Worm (Caenorhabditis elegans): ENCODE data around the gene decr-1.2.

Gene decr-1.2

ce11 chrII:8562002-8562401, 16.6 kb downstream of the decr-1.2 start, which contains the start of gene F54C9.14:
F54C9.14 (plus strand) TSS chrII:8562302.
- TF ChIP-seq tbx-11 (GFP tag; IDR thresholded peaks at IDR 0.05), result no peak
- no peak for TF ChIP-seq aly-1 (tag; optimal IDR thresholded peaks at IDR 0.05)
- no peak for TF ChIP-seq sea-1 (GFP tag; conservative IDR thresholded peaks at IDR 0.05)
- TF ChIP-seq hmg-4 (GFP tag; optimal IDR thresholded peaks at IDR 0.05), result no peak
- TF ChIP-seq pes-1 (GFP tag; IDR thresholded peaks at IDR 0.05), result no peak
- no peak for TF ChIP-seq flt-1 (GFP tag; IDR thresholded peaks at IDR 0.05)
- TF ChIP-seq ets-7 (tag; optimal IDR thresholded peaks at IDR 0.05), result no peak

ce11 chrII:8566039-8566438, 20.6 kb downstream of the decr-1.2 start, which contains the start of gene stc-1:
stc-1 (minus strand) TSS chrII:8566139.
- TF ChIP-seq F13C5.2 (tag; optimal IDR thresholded peaks at IDR 0.05), result no peak
- no peak for TF ChIP-seq ceh-13 (GFP tag; optimal IDR thresholded peaks at IDR 0.05)
- no peak for TF ChIP-seq hnd-1 (tag; optimal IDR thresholded peaks at IDR 0.05)
- no peak for TF ChIP-seq ets-7 (tag; optimal IDR thresholded peaks at IDR 0.05)
- no peak for TF ChIP-seq flt-1 (GFP tag; IDR thresholded peaks at IDR 0.05)
- no peak for TF ChIP-seq tbx-37 (GFP tag; conservative IDR thresholded peaks at IDR 0.05)

- TF ChIP-seq ceh-13 (GFP tag; optimal IDR thresholded peaks at IDR 0.05) (no peak), tbx-37 (GFP tag; conservative IDR thresholded peaks at IDR 0.05) (no peak), aly-1 (tag; optimal IDR thresholded peaks at IDR 0.05) (no peak), tra-4 (tag; optimal IDR thresholded peaks at IDR 0.05) (no peak)
Observed at ce11 chrII:8566806-8567266, 21.4 kb downstream of the decr-1.2 start, which contains the start of gene F54C9.3. F54C9.3 (minus strand) TSS chrII:8566856.

DNA sequence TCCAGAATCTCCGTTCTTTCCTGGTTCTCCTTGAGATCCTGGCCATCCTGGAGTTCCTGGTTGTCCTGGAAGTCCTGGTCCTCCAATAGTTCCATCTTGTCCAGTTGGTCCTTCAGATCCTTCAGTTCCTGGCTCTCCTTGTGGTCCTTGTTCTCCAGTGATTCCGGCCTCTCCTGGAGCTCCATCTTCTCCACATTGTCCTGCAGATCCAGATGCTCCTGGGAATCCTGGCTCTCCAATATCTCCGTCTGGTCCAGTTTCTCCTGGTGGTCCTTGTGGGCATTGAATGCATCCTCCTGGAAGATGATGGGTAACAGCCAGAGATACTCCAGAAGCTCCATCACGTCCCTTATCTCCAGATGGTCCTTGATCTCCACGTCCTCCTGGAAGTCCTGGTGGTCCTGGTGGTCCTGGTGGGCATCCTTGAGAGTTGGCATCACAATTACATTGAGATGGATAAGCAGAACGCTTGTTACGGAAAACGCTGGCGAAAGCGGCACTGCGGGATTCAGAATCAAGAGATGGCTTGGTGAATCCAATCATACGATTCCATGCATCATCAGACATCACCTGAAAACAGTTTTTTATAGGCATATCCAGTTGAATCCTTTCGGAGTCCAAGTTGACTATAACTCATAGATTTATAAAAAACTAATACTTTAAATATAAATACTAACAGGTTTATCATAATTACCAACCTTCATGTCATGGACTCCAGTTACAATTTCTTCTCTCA, 23.0 kb downstream of the decr-1.2 start:
- TF ChIP-seq hnd-1 (tag; optimal IDR thresholded peaks at IDR 0.05) (no peak), sea-1 (GFP tag; conservative IDR thresholded peaks at IDR 0.05) (0 out of 2 replicates have a peak, but pooled peaks have one; percentile 30)

DNA sequence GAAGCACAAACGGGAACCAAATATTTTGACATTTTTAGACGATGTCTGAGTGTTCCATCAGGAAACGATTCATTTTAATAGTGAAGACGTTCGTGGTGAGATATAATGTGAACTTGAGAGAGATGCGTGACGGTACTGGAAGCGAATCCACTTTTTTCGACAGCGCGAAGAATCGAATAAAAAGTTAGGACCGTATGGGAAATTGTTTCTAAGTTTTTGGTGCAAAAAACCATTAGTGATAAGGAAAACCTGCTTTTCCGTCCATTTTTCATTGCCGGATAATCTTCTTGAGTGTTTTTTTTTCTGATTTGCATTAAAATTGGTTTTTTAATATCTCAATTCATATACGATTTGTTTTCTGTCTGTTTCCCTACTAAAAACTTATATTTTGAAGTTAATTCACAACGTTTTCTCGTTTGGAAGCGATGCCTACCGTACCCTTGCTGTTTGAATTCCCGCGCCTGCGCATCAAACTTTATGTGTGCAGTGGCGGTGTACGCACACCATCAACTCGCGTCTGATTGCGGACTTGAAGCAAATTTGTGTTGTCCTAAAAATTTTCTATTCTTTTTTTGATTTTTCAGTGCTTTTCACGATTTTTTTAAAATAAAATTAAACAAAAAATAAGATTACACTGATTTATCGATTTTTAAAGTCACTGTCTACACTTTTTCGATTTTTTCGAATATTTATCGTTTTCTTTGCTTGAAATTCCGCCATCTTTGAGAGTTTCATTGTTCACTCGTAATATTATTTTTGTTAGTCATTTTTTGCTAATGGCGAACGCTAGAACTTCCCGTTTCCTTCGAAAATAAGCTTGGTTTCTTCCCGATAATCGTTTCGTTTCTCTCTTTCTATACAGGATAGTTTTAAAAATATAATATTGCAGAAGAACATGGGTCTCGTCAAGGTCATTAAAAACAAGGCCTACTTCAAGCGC, 23.9 kb downstream of the decr-1.2 start, which contains the start of the genes col-38 and rpl-5:
TSS of gene col-38 (minus strand) at position 51 of the 940 bp plus-strand sequence.
TSS of gene rpl-5 (plus strand) at position 890 of the 940 bp plus-strand sequence.
- TF ChIP-seq hmg-4 (GFP tag; optimal IDR thresholded peaks at IDR 0.05), result peak; percentile 39
- peak; percentile 73 for TF ChIP-seq F13C5.2 (tag; optimal IDR thresholded peaks at IDR 0.05)
- no peak for TF ChIP-seq scrt-1 (GFP tag; IDR thresholded peaks at IDR 0.05)
- TF ChIP-seq flt-1 (GFP tag; IDR thresholded peaks at IDR 0.05), result peak; percentile 38; the same call in 1 of the 2 replicates
- no peak for TF ChIP-seq tbx-37 (GFP tag; conservative IDR thresholded peaks at IDR 0.05)
- TF ChIP-seq B0310.2 (tag; optimal IDR thresholded peaks at IDR 0.05), result no peak

DNA sequence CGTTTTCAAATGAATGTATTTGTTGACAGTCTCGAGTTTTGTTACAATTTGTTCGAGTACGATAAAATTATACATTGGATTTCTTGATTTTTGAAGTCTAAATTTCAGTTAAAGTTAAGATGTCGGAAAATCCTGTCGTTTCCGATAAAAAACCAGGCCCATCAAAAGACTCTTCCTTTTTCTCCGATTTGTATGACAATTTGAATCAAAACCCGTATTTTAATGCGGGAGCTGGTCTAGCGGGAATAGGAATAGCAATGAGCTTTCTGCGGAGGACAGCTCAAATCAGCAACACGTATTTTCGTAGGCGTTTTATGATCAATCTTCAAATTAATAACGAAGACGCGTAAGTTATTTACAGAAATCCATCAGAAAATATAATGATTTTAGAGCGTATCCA, 25.6 kb downstream of the decr-1.2 start, which contains the start of gene bcs-1:
TSS of gene bcs-1 (plus strand) at position 109 of the 400 bp plus-strand sequence.
- TF ChIP-seq hmbx-1 (tag; optimal IDR thresholded peaks at IDR 0.05), result no peak
- TF ChIP-seq B0310.2 (tag; optimal IDR thresholded peaks at IDR 0.05), result no peak
- TF ChIP-seq aly-1 (tag; optimal IDR thresholded peaks at IDR 0.05), result no peak
- TF ChIP-seq ceh-36 (tag; optimal IDR thresholded peaks at IDR 0.05), result no peak
- TF ChIP-seq tra-4 (tag; optimal IDR thresholded peaks at IDR 0.05), result no peak
- no peak for TF ChIP-seq pes-1 (GFP tag; IDR thresholded peaks at IDR 0.05)
- no peak for TF ChIP-seq tbx-11 (GFP tag; IDR thresholded peaks at IDR 0.05)
- TF ChIP-seq ceh-13 (GFP tag; optimal IDR thresholded peaks at IDR 0.05), result no peak
- TF ChIP-seq sea-1 (GFP tag; conservative IDR thresholded peaks at IDR 0.05), result no peak
- no peak for TF ChIP-seq flt-1 (GFP tag; IDR thresholded peaks at IDR 0.05)
- no peak for TF ChIP-seq F13C5.2 (tag; optimal IDR thresholded peaks at IDR 0.05)
- TF ChIP-seq scrt-1 (GFP tag; IDR thresholded peaks at IDR 0.05), result no peak
- no peak for TF ChIP-seq ets-7 (tag; optimal IDR thresholded peaks at IDR 0.05)
- no peak for TF ChIP-seq ama-1 (optimal IDR thresholded peaks at IDR 0.05)
- no peak for TF ChIP-seq hnd-1 (tag; optimal IDR thresholded peaks at IDR 0.05)

ce11 chrII:8573044-8573443, 27.6 kb downstream of the decr-1.2 start, which contains the start of gene F54C9.7:
F54C9.7 (plus strand) TSS chrII:8573344.
- TF ChIP-seq aly-1 (tag; optimal IDR thresholded peaks at IDR 0.05) (no peak), ama-1 (optimal IDR thresholded peaks at IDR 0.05) (no peak), sea-1 (GFP tag; conservative IDR thresholded peaks at IDR 0.05) (no peak), hmg-4 (GFP tag; optimal IDR thresholded peaks at IDR 0.05) (no peak), tbx-11 (GFP tag; IDR thresholded peaks at IDR 0.05) (no peak), ceh-36 (tag; optimal IDR thresholded peaks at IDR 0.05) (no peak), flt-1 (GFP tag; IDR thresholded peaks at IDR 0.05) (no peak), tbx-37 (GFP tag; conservative IDR thresholded peaks at IDR 0.05) (no peak), B0310.2 (tag; optimal IDR thresholded peaks at IDR 0.05) (no peak), tra-4 (tag; optimal IDR thresholded peaks at IDR 0.05) (no peak), ceh-13 (GFP tag; optimal IDR thresholded peaks at IDR 0.05) (no peak)
